Worm (Caenorhabditis elegans) whole organism, L3 larva: ENCODE results near the gene chil-13.

Experiments used
- ceh-9 ChIP-seq: sonication (generic microtip); optimal IDR thresholded peaks from 2 replicates; lab custom pipeline; 2018; ENCODE audit warnings: missing biosample characterization, missing genetic modification characterization
- nhr-23 ChIP-seq: fragments of 150-350 bp; optimal IDR thresholded peaks from 2 replicates; lab custom pipeline; 2014; ENCODE audit warnings: missing biosample characterization, missing genetic modification reagents, missing genetic modification characterization

- TF ChIP-seq ceh-9 (tag; lab: Kevin White, UChicago): no peak
- no peak for TF ChIP-seq nhr-23
Observed at ce11 chrII:9392724-9393123, 45.4 kb downstream of the chil-13 start, which contains the start of gene lido-17.
